Worm (Caenorhabditis elegans) whole organism, L4 larva: ENCODE results near the gene nasp-1.

Experiments used
- F10B5.3 ChIP-seq: sonication (generic microtip); optimal IDR thresholded peaks from 2 replicates; lab custom pipeline; 2016; ENCODE audit warnings: mild to moderate bottlenecking, missing genetic modification characterization, missing compliant biosample characterization
- Y75B8A.6 ChIP-seq: fragments of 200-800 bp; sonication (Bioruptor generic); IDR thresholded peaks from 2 replicates; pipeline ENCODE4 v1.3.6; 2022; ENCODE audit warnings: missing genetic modification reagents, missing genetic modification characterization, missing compliant biosample characterization
- ZK546.5 ChIP-seq, 2 experiments: sonication (generic microtip); optimal IDR thresholded peaks; 2 replicates each; lab custom pipeline; 2017; ENCODE audit warnings: missing biosample characterization in 2 of 2, missing genetic modification characterization in 2 of 2
- aha-1 ChIP-seq: fragments of 150-350 bp; peaks from one replicate; lab custom pipeline; 2014; ENCODE audit warnings: missing biosample characterization, missing genetic modification characterization
- ama-1 ChIP-seq: fragments of 150-350 bp; optimal IDR thresholded peaks from 2 replicates; lab custom pipeline; 2014; ENCODE audit warnings: inconsistent platforms, mixed read lengths
- arid-1 ChIP-seq: fragments of 200-800 bp; sonication (Bioruptor generic); conservative IDR thresholded peaks from 2 replicates; pipeline ENCODE4 v1.3.6; 2022; ENCODE audit warnings: missing genetic modification reagents, missing genetic modification characterization, missing compliant biosample characterization
- ceh-28 ChIP-seq: fragments of 150-350 bp; optimal IDR thresholded peaks from 2 replicates; lab custom pipeline; 2014; ENCODE audit warnings: missing biosample characterization, missing genetic modification reagents, missing genetic modification characterization
- ceh-32 ChIP-seq: sonication (generic microtip); optimal IDR thresholded peaks from 2 replicates; lab custom pipeline; 2016; ENCODE audit warnings: mild to moderate bottlenecking, missing genetic modification characterization, missing compliant biosample characterization; ENCODE audit not compliant: poor library complexity
- ceh-44 ChIP-seq: fragments of 200-800 bp; sonication (Bioruptor generic); IDR thresholded peaks from 2 replicates; pipeline ENCODE4 v1.3.6; 2022; ENCODE audit warnings: missing genetic modification reagents, missing genetic modification characterization, missing compliant biosample characterization
- ceh-62 ChIP-seq: sonication (generic microtip); optimal IDR thresholded peaks from 2 replicates; lab custom pipeline; 2017; ENCODE audit warnings: missing biosample characterization, missing genetic modification characterization
- ces-1 ChIP-seq: fragments of 150-350 bp; sonication (generic microtip); optimal IDR thresholded peaks from 4 replicates; lab custom pipeline; 2014; ENCODE audit warnings: missing biosample characterization, missing genetic modification reagents, missing genetic modification characterization
- ctbp-1 ChIP-seq: fragments of 200-800 bp; sonication (Bioruptor generic); IDR thresholded peaks from 2 replicates; pipeline ENCODE4 v1.3.6; 2022; ENCODE audit warnings: missing genetic modification reagents, missing genetic modification characterization, missing compliant biosample characterization
- daf-16 ChIP-seq, 3 experiments: sonication (generic microtip); optimal IDR thresholded peaks; 2 replicates each; lab custom pipeline; 2016 to 2017; ENCODE audit warnings: missing genetic modification characterization in 3 of 3, missing genetic modification reagents in 3 of 3, mild to moderate bottlenecking in 2 of 3, missing compliant biosample characterization in 2 of 3, missing biosample characterization in 1 of 3, moderate library complexity in 1 of 3
- daf-19 ChIP-seq: fragments of 200-800 bp; sonication (Bioruptor generic); conservative IDR thresholded peaks from 2 replicates; pipeline ENCODE4 v1.3.6; 2022; ENCODE audit warnings: missing genetic modification characterization, missing compliant biosample characterization
- daf-8 ChIP-seq: fragments of 200-800 bp; sonication (Bioruptor generic); IDR thresholded peaks from 2 replicates; pipeline ENCODE4 v1.3.6; 2022; ENCODE audit warnings: missing genetic modification characterization, missing compliant biosample characterization
- dpl-1 ChIP-seq: fragments of 150-350 bp; optimal IDR thresholded peaks from 2 replicates; lab custom pipeline; 2014; ENCODE audit warnings: missing biosample characterization, missing genetic modification reagents, missing genetic modification characterization
- dve-1 ChIP-seq: sonication (generic microtip); optimal IDR thresholded peaks from 2 replicates; lab custom pipeline; 2017; ENCODE audit warnings: antibody characterized with exemption, mild to moderate bottlenecking, missing genetic modification characterization, missing compliant biosample characterization; ENCODE audit not compliant: insufficient read depth
- gei-8 ChIP-seq: fragments of 200-800 bp; sonication (Bioruptor generic); optimal IDR thresholded peaks from 2 replicates; lab custom pipeline; 2018; ENCODE audit warnings: mild to moderate bottlenecking, missing genetic modification characterization, missing compliant biosample characterization
- hlh-11 ChIP-seq: fragments of 200-800 bp; sonication (Bioruptor generic); optimal IDR thresholded peaks from 2 replicates; lab custom pipeline; 2018; ENCODE audit warnings: mild to moderate bottlenecking, missing genetic modification characterization, missing compliant biosample characterization
- hlh-30 ChIP-seq: sonication (generic microtip); optimal IDR thresholded peaks from 2 replicates; lab custom pipeline; 2017; ENCODE audit warnings: antibody characterized with exemption, mild to moderate bottlenecking, missing genetic modification characterization, missing compliant biosample characterization; ENCODE audit not compliant: insufficient read depth
- lim-7 ChIP-seq: fragments of 200-800 bp; sonication (Bioruptor generic); IDR thresholded peaks from 2 replicates; pipeline ENCODE4 v1.3.6; 2022; ENCODE audit warnings: missing genetic modification characterization, missing compliant biosample characterization
- lin-1 ChIP-seq: fragments of 200-800 bp; sonication (Bioruptor generic); IDR thresholded peaks from 2 replicates; pipeline ENCODE4 v1.3.6; 2022; ENCODE audit warnings: missing genetic modification reagents, missing genetic modification characterization, missing compliant biosample characterization
- lin-13 ChIP-seq: fragments of 150-350 bp; optimal IDR thresholded peaks from 2 replicates; lab custom pipeline; 2014; ENCODE audit warnings: missing biosample characterization, missing genetic modification reagents, missing genetic modification characterization
- lin-15B ChIP-seq: fragments of 150-350 bp; sonication (generic microtip); optimal IDR thresholded peaks from 3 replicates; lab custom pipeline; 2014; ENCODE audit warnings: missing biosample characterization, missing genetic modification characterization
- lin-38 ChIP-seq: fragments of 200-800 bp; sonication (Bioruptor generic); IDR thresholded peaks from 2 replicates; pipeline ENCODE4 v1.3.6; 2022; ENCODE audit warnings: missing genetic modification reagents, missing genetic modification characterization, missing compliant biosample characterization
- lsy-2 ChIP-seq, 2 experiments: fragments of 150-350 bp in 1 of 2; sonication (generic microtip) in 1 of 2; optimal IDR thresholded peaks; 2 replicates each; lab custom pipeline; 2014 to 2017; ENCODE audit warnings: missing biosample characterization in 2 of 2, missing genetic modification characterization in 2 of 2
- mep-1 ChIP-seq: fragments of 150-350 bp; sonication (generic microtip); optimal IDR thresholded peaks from 3 replicates; lab custom pipeline; 2014; ENCODE audit warnings: missing biosample characterization, missing genetic modification characterization
- mes-2 ChIP-seq: sonication (generic microtip); optimal IDR thresholded peaks from 2 replicates; lab custom pipeline; 2016; ENCODE audit warnings: missing genotype, mild to moderate bottlenecking, missing genetic modification characterization, missing compliant biosample characterization; ENCODE audit not compliant: poor library complexity, severe bottlenecking
- mxl-3 ChIP-seq: fragments of 200-800 bp; sonication (Bioruptor generic); optimal IDR thresholded peaks from 2 replicates; lab custom pipeline; 2018; ENCODE audit warnings: mild to moderate bottlenecking, missing genetic modification characterization, missing compliant biosample characterization
- nhr-102 ChIP-seq: sonication (generic microtip); optimal IDR thresholded peaks from 2 replicates; lab custom pipeline; 2016; ENCODE audit warnings: mild to moderate bottlenecking, missing genetic modification characterization, moderate library complexity, missing compliant biosample characterization
- nhr-28 ChIP-seq: fragments of 150-350 bp; optimal IDR thresholded peaks from 2 replicates; lab custom pipeline; 2014; ENCODE audit warnings: missing biosample characterization, missing genetic modification characterization
- nhr-41 ChIP-seq: fragments of 200-800 bp; sonication (Bioruptor generic); IDR thresholded peaks from 2 replicates; pipeline ENCODE4 v1.3.6; 2022; ENCODE audit warnings: missing genetic modification reagents, missing genetic modification characterization, missing compliant biosample characterization
- nhr-6 ChIP-seq: fragments of 150-350 bp; optimal IDR thresholded peaks from 2 replicates; lab custom pipeline; 2014; ENCODE audit warnings: missing biosample characterization, missing genetic modification characterization
- nhr-77 ChIP-seq: fragments of 150-350 bp; optimal IDR thresholded peaks from 2 replicates; lab custom pipeline; 2014; ENCODE audit warnings: missing biosample characterization, missing genetic modification characterization
- set-16 ChIP-seq: fragments of 200-800 bp; sonication (Bioruptor generic); IDR thresholded peaks from 2 replicates; pipeline ENCODE4 v1.3.6; 2022; ENCODE audit warnings: missing genetic modification reagents, missing genetic modification characterization, missing compliant biosample characterization
- snpc-1.2 ChIP-seq: fragments of 200-800 bp; sonication (Bioruptor generic); IDR thresholded peaks from 2 replicates; pipeline ENCODE4 v1.3.6; 2022; ENCODE audit warnings: missing genetic modification reagents, missing genetic modification characterization, missing compliant biosample characterization
- snpc-4 ChIP-seq: fragments of 150-350 bp; optimal IDR thresholded peaks from 2 replicates; lab custom pipeline; 2014; ENCODE audit warnings: missing biosample characterization, missing genetic modification characterization
- tra-1 ChIP-seq: fragments of 200-800 bp; sonication (Bioruptor generic); IDR thresholded peaks from 2 replicates; pipeline ENCODE4 v1.3.6; 2022; ENCODE audit warnings: missing genetic modification reagents, missing genetic modification characterization, missing compliant biosample characterization
- zag-1 ChIP-seq: fragments of 150-350 bp; optimal IDR thresholded peaks from 2 replicates; lab custom pipeline; 2014; ENCODE audit warnings: missing biosample characterization, missing genetic modification characterization
- zfp-2 ChIP-seq: sonication (generic microtip); optimal IDR thresholded peaks from 2 replicates; lab custom pipeline; 2016; ENCODE audit warnings: mild to moderate bottlenecking, missing genetic modification characterization, missing compliant biosample characterization

Gene nasp-1

DNA sequence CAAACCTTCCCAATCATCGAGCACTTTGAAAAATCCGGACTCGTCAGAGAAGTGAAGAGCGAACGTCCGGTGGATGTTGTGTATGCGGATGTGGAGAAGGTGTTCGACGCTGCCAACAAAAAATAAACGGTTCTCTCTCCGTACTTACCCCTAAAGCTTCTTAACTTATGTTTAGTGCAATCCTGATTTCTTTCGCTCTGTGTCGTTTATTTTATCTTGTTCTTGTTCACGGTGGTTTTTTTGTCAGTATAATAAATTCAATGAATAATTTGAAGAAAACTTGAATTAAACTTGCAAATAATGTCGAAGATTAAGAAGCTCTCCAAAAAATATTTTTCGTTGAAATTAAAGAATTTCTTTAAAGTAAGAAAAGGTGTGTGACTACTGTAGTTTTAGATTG lies 22.6 kb downstream of the nasp-1 start, which contains the start of gene F40F8.3:
Gene F40F8.3, plus strand, starts transcription at position 301 of the 400 bp plus-strand sequence.
- TF ChIP-seq ctbp-1 (GFP tag; lab: Robert Waterston, UW) (no peak), zag-1 (no peak)

DNA sequence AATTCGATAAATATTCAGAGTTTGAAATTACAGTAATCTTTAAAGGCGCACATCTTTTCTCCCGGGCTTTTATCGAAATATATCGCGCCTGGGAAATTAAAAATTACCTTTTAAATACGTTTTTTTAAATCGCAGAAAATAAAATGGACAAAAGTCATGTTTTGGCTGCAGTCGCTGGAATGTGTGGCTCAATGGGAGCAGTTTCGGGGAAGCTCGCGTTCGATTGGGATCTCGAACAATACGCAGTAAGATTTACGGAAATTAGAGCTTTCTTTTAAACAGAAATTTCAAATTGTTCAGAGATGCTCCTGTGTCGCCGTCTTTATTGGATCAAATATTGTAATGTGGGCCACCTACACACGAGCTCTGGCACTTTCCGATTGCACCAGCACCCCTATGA lies 23.1 kb downstream of the nasp-1 start, which contains the start of gene F40F8.12:
Gene F40F8.12, plus strand, starts transcription at position 301 of the 400 bp plus-strand sequence.
- TF ChIP-seq lim-7 (no peak), nhr-6 (no peak), snpc-4 (tag; lab: Kevin White, UChicago) (no peak), daf-8 (GFP tag; lab: Robert Waterston, UW) (no peak), lsy-2 (tag; optimal IDR thresholded peaks at IDR 0.05; lab: Kevin White, UChicago) (no peak), zfp-2 (tag; lab: Kevin White, UChicago) (no peak), aha-1 (no peak), arid-1 (GFP tag; lab: Robert Waterston, UW) (no peak), hlh-30 (tag; lab: Kevin White, UChicago) (no peak), daf-16 (GFP tag; optimal IDR thresholded peaks at IDR 0.05; lab: Kevin White, UChicago) (no peak), daf-16 (tag; optimal IDR thresholded peaks at IDR 0.05; lab: Kevin White, UChicago) (no peak), gei-8 (no peak), daf-19 (GFP tag; lab: Robert Waterston, UW) (no peak), set-16 (GFP tag; lab: Robert Waterston, UW) (no peak), lin-13 (GFP tag; lab: Kevin White, UChicago) (no peak), mes-2 (no peak), snpc-1.2 (GFP tag; lab: Robert Waterston, UW) (no peak), ceh-44 (no peak), tra-1 (no peak)

DNA sequence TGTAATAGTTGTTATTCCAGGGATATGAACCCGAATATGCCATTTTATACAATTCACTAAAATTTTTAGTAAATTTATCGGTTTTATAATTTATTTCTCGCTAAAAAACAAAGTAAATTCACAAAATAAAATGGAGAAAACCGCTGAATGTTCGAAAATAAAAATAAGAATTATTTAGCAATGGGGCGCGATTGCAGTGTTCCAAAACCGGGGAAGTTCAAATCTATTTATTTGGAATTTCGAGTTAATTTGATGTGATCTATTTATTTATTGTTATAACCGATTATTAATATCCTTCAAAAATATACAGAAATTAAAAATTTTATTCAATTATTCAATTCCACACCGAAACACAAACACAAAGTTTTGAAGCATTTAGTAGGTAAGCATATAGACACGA lies 26.1 kb downstream of the nasp-1 start, which contains the start of gene F40F8.11:
Gene F40F8.11, minus strand, starts transcription at position 49 of the 400 bp plus-strand sequence.
- TF ChIP-seq nhr-28, result peak; percentile 1
- TF ChIP-seq nhr-102 (tag; lab: Kevin White, UChicago), result peak; percentile 11
- TF ChIP-seq lsy-2 (tag; optimal IDR thresholded peaks at IDR 0.05; lab: Kevin White, UChicago), result peak in 1 of 2 experiments; percentile 82
- peak; percentile 68 for TF ChIP-seq mes-2
- peak; percentile 86 for TF ChIP-seq dpl-1 (GFP tag; lab: Kevin White, UChicago)
- peak; percentile 21 for TF ChIP-seq mep-1 (tag; lab: Kevin White, UChicago)
- TF ChIP-seq ceh-32 (tag; lab: Kevin White, UChicago), result no peak
- TF ChIP-seq nhr-77, result peak; percentile 23
- peak; percentile 8 for TF ChIP-seq aha-1
- TF ChIP-seq dve-1 (tag; lab: Kevin White, UChicago), result peak; percentile 66
- no peak for TF ChIP-seq ceh-28 (tag; lab: Kevin White, UChicago)
- TF ChIP-seq hlh-11 (tag; lab: Kevin White, UChicago), result no peak
- no peak for TF ChIP-seq lin-15B (tag; lab: Kevin White, UChicago)
- peak in 1 of 2 experiments; percentile 44 for TF ChIP-seq daf-16 (GFP tag; optimal IDR thresholded peaks at IDR 0.05; lab: Kevin White, UChicago)
- peak; percentile 32 for TF ChIP-seq daf-16 (tag; optimal IDR thresholded peaks at IDR 0.05; lab: Kevin White, UChicago)
- peak; percentile 93 for TF ChIP-seq lin-38
- TF ChIP-seq hlh-30 (tag; lab: Kevin White, UChicago), result peak; percentile 25

DNA sequence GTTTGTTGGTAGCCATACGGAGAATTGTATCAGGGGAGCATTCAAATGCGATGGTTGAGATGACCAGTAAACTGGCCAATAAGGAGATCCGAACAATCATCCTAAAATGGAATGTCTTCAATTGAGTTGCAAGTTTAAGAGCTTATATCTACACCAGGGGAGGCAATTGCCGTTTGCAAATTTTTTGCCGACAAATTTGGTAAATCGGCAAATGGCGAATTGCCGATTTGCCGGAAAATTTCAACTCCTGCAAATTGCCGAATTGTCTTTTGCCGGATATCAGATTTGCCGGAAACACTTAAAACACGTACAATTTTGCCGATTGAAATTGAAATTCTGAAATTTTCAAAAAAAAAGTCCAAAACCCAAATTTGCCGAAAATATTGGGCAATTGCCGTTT lies 28.4 kb downstream of the nasp-1 start, which contains the start of gene F40F8.5:
Gene F40F8.5, minus strand, starts transcription at position 101 of the 400 bp plus-strand sequence.
- no peak for TF ChIP-seq lin-13 (GFP tag; lab: Kevin White, UChicago)
- no peak for TF ChIP-seq ceh-62 (tag; lab: Kevin White, UChicago)
- no peak for TF ChIP-seq ama-1 (lab: Kevin White, UChicago)
- TF ChIP-seq lin-1, result no peak
- no peak for TF ChIP-seq ceh-32 (tag; lab: Kevin White, UChicago)
- no peak for TF ChIP-seq ces-1
- TF ChIP-seq Y75B8A.6 (GFP tag; lab: Robert Waterston, UW), result no peak
- no peak for TF ChIP-seq snpc-4 (tag; lab: Kevin White, UChicago)
- TF ChIP-seq mxl-3 (GFP tag; lab: Kevin White, UChicago), result no peak
- no peak for TF ChIP-seq ZK546.5 (tag; optimal IDR thresholded peaks at IDR 0.05; lab: Kevin White, UChicago)
- TF ChIP-seq F10B5.3, result no peak
- TF ChIP-seq nhr-41, result no peak
